Worm (Caenorhabditis elegans) whole organism, L4 larva: ENCODE data around the gene hsp-4.
A peak's percentile ranks its signal among the peaks of the same experiment; 100 is the strongest.

Experiments used
- D1046.2 ChIP-seq: fragments of 200-800 bp; sonication (Bioruptor generic); IDR thresholded peaks from 2 replicates; pipeline ENCODE4 v1.3.6; 2022; ENCODE audit warnings: missing genetic modification characterization, missing compliant biosample characterization
- T26A8.4 ChIP-seq: fragments of 200-800 bp; sonication (Bioruptor generic); IDR thresholded peaks from 2 replicates; pipeline ENCODE4 v1.3.6; 2022; ENCODE audit warnings: missing genetic modification characterization, missing compliant biosample characterization
- Y75B8A.6 ChIP-seq: fragments of 200-800 bp; sonication (Bioruptor generic); IDR thresholded peaks from 2 replicates; pipeline ENCODE4 v1.3.6; 2022; ENCODE audit warnings: missing genetic modification reagents, missing genetic modification characterization, missing compliant biosample characterization
- ZK337.2 ChIP-seq: fragments of 200-800 bp; sonication (Bioruptor generic); IDR thresholded peaks from 2 replicates; pipeline ENCODE4 v1.3.6; 2022; ENCODE audit warnings: missing genetic modification reagents, missing genetic modification characterization, missing compliant biosample characterization
- aha-1 ChIP-seq: fragments of 150-350 bp; peaks from one replicate; lab custom pipeline; 2014; ENCODE audit warnings: missing biosample characterization, missing genetic modification characterization
- ceh-20 ChIP-seq: fragments of 200-800 bp; sonication (Bioruptor generic); IDR thresholded peaks from 2 replicates; pipeline ENCODE4 v1.3.6; 2022; ENCODE audit warnings: missing genetic modification reagents, missing genetic modification characterization, missing compliant biosample characterization
- ctbp-1 ChIP-seq: fragments of 200-800 bp; sonication (Bioruptor generic); IDR thresholded peaks from 2 replicates; pipeline ENCODE4 v1.3.6; 2022; ENCODE audit warnings: missing genetic modification reagents, missing genetic modification characterization, missing compliant biosample characterization
- daf-12 ChIP-seq: fragments of 150-350 bp; optimal IDR thresholded peaks from 2 replicates; lab custom pipeline; 2014; ENCODE audit warnings: missing biosample characterization, missing genetic modification reagents, missing genetic modification characterization
- daf-16 ChIP-seq, 3 experiments: sonication (generic microtip); optimal IDR thresholded peaks; 2 replicates each; lab custom pipeline; 2016 to 2017; ENCODE audit warnings: missing genetic modification characterization in 3 of 3, missing genetic modification reagents in 3 of 3, mild to moderate bottlenecking in 2 of 3, missing compliant biosample characterization in 2 of 3, missing biosample characterization in 1 of 3, moderate library complexity in 1 of 3
- dmd-6 ChIP-seq: fragments of 200-800 bp; sonication (Bioruptor generic); IDR thresholded peaks from 2 replicates; pipeline ENCODE4 v1.3.6; 2022; ENCODE audit warnings: missing genetic modification reagents, missing genetic modification characterization, missing compliant biosample characterization
- dmd-8 ChIP-seq: fragments of 200-800 bp; sonication (Bioruptor generic); IDR thresholded peaks from 2 replicates; pipeline ENCODE4 v1.3.6; 2022; ENCODE audit warnings: missing genetic modification characterization, missing compliant biosample characterization
- dmd-9 ChIP-seq: fragments of 200-800 bp; sonication (Bioruptor generic); IDR thresholded peaks from 2 replicates; pipeline ENCODE4 v1.3.6; 2022; ENCODE audit warnings: missing genetic modification reagents, missing genetic modification characterization, missing compliant biosample characterization
- duxl-1 ChIP-seq: sonication (generic microtip); optimal IDR thresholded peaks from 2 replicates; lab custom pipeline; 2016; ENCODE audit warnings: mild to moderate bottlenecking, missing genetic modification characterization, moderate library complexity, missing compliant biosample characterization; ENCODE audit not compliant: poor library complexity
- dve-1 ChIP-seq: sonication (generic microtip); optimal IDR thresholded peaks from 2 replicates; lab custom pipeline; 2017; ENCODE audit warnings: antibody characterized with exemption, mild to moderate bottlenecking, missing genetic modification characterization, missing compliant biosample characterization; ENCODE audit not compliant: insufficient read depth
- egl-43 ChIP-seq: fragments of 200-800 bp; sonication (Bioruptor generic); IDR thresholded peaks from 2 replicates; pipeline ENCODE4 v1.3.6; 2022; ENCODE audit warnings: missing genetic modification reagents, missing genetic modification characterization, missing compliant biosample characterization
- hif-1 ChIP-seq, 2 experiments: sonication (generic microtip); optimal IDR thresholded peaks; 2 replicates each; lab custom pipeline; 2016 to 2017; ENCODE audit warnings: missing compliant biosample characterization in 2 of 2, missing genetic modification characterization in 2 of 2, missing genetic modification reagents in 2 of 2, missing genotype in 2 of 2, mild to moderate bottlenecking in 1 of 2
- hlh-11 ChIP-seq: fragments of 200-800 bp; sonication (Bioruptor generic); optimal IDR thresholded peaks from 2 replicates; lab custom pipeline; 2018; ENCODE audit warnings: mild to moderate bottlenecking, missing genetic modification characterization, missing compliant biosample characterization
- hlh-30 ChIP-seq: sonication (generic microtip); optimal IDR thresholded peaks from 2 replicates; lab custom pipeline; 2017; ENCODE audit warnings: antibody characterized with exemption, mild to moderate bottlenecking, missing genetic modification characterization, missing compliant biosample characterization; ENCODE audit not compliant: insufficient read depth
- lim-7 ChIP-seq: fragments of 200-800 bp; sonication (Bioruptor generic); IDR thresholded peaks from 2 replicates; pipeline ENCODE4 v1.3.6; 2022; ENCODE audit warnings: missing genetic modification characterization, missing compliant biosample characterization
- lin-29 ChIP-seq: fragments of 200-800 bp; sonication (Bioruptor generic); IDR thresholded peaks from 2 replicates; pipeline ENCODE4 v1.3.6; 2022; ENCODE audit warnings: missing genetic modification reagents, missing genetic modification characterization, missing compliant biosample characterization
- lin-39 ChIP-seq: fragments of 150-350 bp; optimal IDR thresholded peaks from 2 replicates; lab custom pipeline; 2014; ENCODE audit warnings: missing biosample characterization, missing genetic modification reagents, missing genetic modification characterization
- lsy-2 ChIP-seq, 2 experiments: fragments of 150-350 bp in 1 of 2; sonication (generic microtip) in 1 of 2; optimal IDR thresholded peaks; 2 replicates each; lab custom pipeline; 2014 to 2017; ENCODE audit warnings: missing biosample characterization in 2 of 2, missing genetic modification characterization in 2 of 2
- madf-9 ChIP-seq: fragments of 200-800 bp; sonication (Bioruptor generic); conservative IDR thresholded peaks from 2 replicates; pipeline ENCODE4 v1.3.6; 2022; ENCODE audit warnings: missing genetic modification reagents, missing genetic modification characterization, missing compliant biosample characterization
- mdl-1 ChIP-seq, 2 experiments: fragments of 150-350 bp in 1 of 2; sonication (generic microtip) in 1 of 2; optimal IDR thresholded peaks; 2 replicates each; lab custom pipeline; 2014 to 2017; ENCODE audit warnings: missing biosample characterization in 2 of 2, missing genetic modification characterization in 2 of 2
- mdt-29 ChIP-seq: fragments of 200-800 bp; sonication (Bioruptor generic); IDR thresholded peaks from 2 replicates; pipeline ENCODE4 v1.3.6; 2022; ENCODE audit warnings: missing genetic modification reagents, missing genetic modification characterization, missing compliant biosample characterization
- mep-1 ChIP-seq: fragments of 150-350 bp; sonication (generic microtip); optimal IDR thresholded peaks from 3 replicates; lab custom pipeline; 2014; ENCODE audit warnings: missing biosample characterization, missing genetic modification characterization
- mes-2 ChIP-seq: sonication (generic microtip); optimal IDR thresholded peaks from 2 replicates; lab custom pipeline; 2016; ENCODE audit warnings: missing genotype, mild to moderate bottlenecking, missing genetic modification characterization, missing compliant biosample characterization; ENCODE audit not compliant: poor library complexity, severe bottlenecking
- mxl-3 ChIP-seq: fragments of 200-800 bp; sonication (Bioruptor generic); optimal IDR thresholded peaks from 2 replicates; lab custom pipeline; 2018; ENCODE audit warnings: mild to moderate bottlenecking, missing genetic modification characterization, missing compliant biosample characterization
- nhr-10 ChIP-seq: fragments of 150-350 bp; optimal IDR thresholded peaks from 2 replicates; lab custom pipeline; 2014; ENCODE audit warnings: missing biosample characterization, missing genetic modification characterization
- nhr-11 ChIP-seq: fragments of 150-350 bp; optimal IDR thresholded peaks from 2 replicates; lab custom pipeline; 2014; ENCODE audit warnings: missing biosample characterization, missing genetic modification characterization
- nhr-28 ChIP-seq: fragments of 150-350 bp; optimal IDR thresholded peaks from 2 replicates; lab custom pipeline; 2014; ENCODE audit warnings: missing biosample characterization, missing genetic modification characterization
- sdz-12 ChIP-seq: fragments of 200-800 bp; sonication (Bioruptor generic); optimal IDR thresholded peaks from 2 replicates; lab custom pipeline; 2018; ENCODE audit warnings: mild to moderate bottlenecking, missing genetic modification characterization, missing compliant biosample characterization
- snpc-4 ChIP-seq: fragments of 150-350 bp; optimal IDR thresholded peaks from 2 replicates; lab custom pipeline; 2014; ENCODE audit warnings: missing biosample characterization, missing genetic modification characterization
- spr-1 ChIP-seq: sonication (generic microtip); optimal IDR thresholded peaks from 2 replicates; lab custom pipeline; 2016; ENCODE audit warnings: mild to moderate bottlenecking, missing genetic modification characterization, missing compliant biosample characterization
- tra-1 ChIP-seq: fragments of 200-800 bp; sonication (Bioruptor generic); IDR thresholded peaks from 2 replicates; pipeline ENCODE4 v1.3.6; 2022; ENCODE audit warnings: missing genetic modification reagents, missing genetic modification characterization, missing compliant biosample characterization
- unc-62 ChIP-seq, 3 experiments: fragments of 150-350 bp in 1 of 3; sonication (generic microtip); optimal IDR thresholded peaks in 2 of 3; peaks in 1 of 3; 1 replicate in 1 of 3; 2 replicates in 2 of 3; lab custom pipeline; 2014 to 2017; ENCODE audit warnings: missing biosample characterization in 3 of 3, missing genetic modification characterization in 3 of 3, missing genetic modification reagents in 3 of 3, missing genotype in 1 of 3

hsp-4 gene

ce11 chrII:7323925-7324324 lies 28.5 kb downstream of the hsp-4 start, which contains the start of gene F21D12.3:
Gene F21D12.3 (minus strand): TSS chrII:7324025.
- TF ChIP-seq madf-9 (GFP tag; lab: Robert Waterston, UW) (0 out of 2 replicates have a peak, but pooled peaks have one; percentile 50), ZK337.2 (no peak), mdt-29 (GFP tag; lab: Robert Waterston, UW) (no peak), mes-2 (tag; lab: Kevin White, UChicago) (peak; percentile 8), daf-12 (tag; lab: Kevin White, UChicago) (no peak), egl-43 (0 out of 2 replicates have a peak, but pooled peaks have one; percentile 8), snpc-4 (no peak), D1046.2 (no peak), lin-29 (no peak), T26A8.4 (GFP tag; lab: Robert Waterston, UW) (0 out of 2 replicates have a peak, but pooled peaks have one; percentile 17), dmd-8 (no peak), sdz-12 (GFP tag; lab: Kevin White, UChicago) (peak; percentile 16), nhr-10 (tag; lab: Kevin White, UChicago) (no peak), nhr-28 (no peak), Y75B8A.6 (GFP tag; lab: Robert Waterston, UW) (no peak), tra-1 (no peak), hlh-30 (tag; lab: Kevin White, UChicago) (peak; percentile 24), duxl-1 (tag; lab: Kevin White, UChicago) (no peak), lim-7 (GFP tag; lab: Robert Waterston, UW) (0 out of 2 replicates have a peak, but pooled peaks have one; percentile 19), dmd-6 (0 out of 2 replicates have a peak, but pooled peaks have one; percentile 12)

ce11 chrII:7323317-7323716 lies 29.1 kb downstream of the hsp-4 start:
- TF ChIP-seq daf-12 (tag; lab: Kevin White, UChicago) = no peak
- TF ChIP-seq nhr-11 (tag; lab: Kevin White, UChicago) = peak; percentile 85
- TF ChIP-seq unc-62 (GFP tag; optimal IDR thresholded peaks at IDR 0.05 in 1 of 2; lab: Kevin White, UChicago) = peak in 1 of 2 experiments; percentile 66
- TF ChIP-seq unc-62 (tag; optimal IDR thresholded peaks at IDR 0.05; lab: Kevin White, UChicago) = no peak
- TF ChIP-seq spr-1 = no peak
- no peak for TF ChIP-seq dmd-9 (GFP tag; lab: Robert Waterston, UW)
- no peak for TF ChIP-seq dve-1 (tag; lab: Kevin White, UChicago)
- TF ChIP-seq hif-1 (tag; optimal IDR thresholded peaks at IDR 0.05; lab: Kevin White, UChicago) = peak in 1 of 2 experiments; percentile 21
- TF ChIP-seq Y75B8A.6 (GFP tag; lab: Robert Waterston, UW) = no peak
- TF ChIP-seq lin-39 (tag; lab: Kevin White, UChicago) = peak; percentile 25
- TF ChIP-seq ceh-20 (GFP tag; lab: Robert Waterston, UW) = peak; percentile 38; the same call in 1 of the 2 replicates
- TF ChIP-seq mxl-3 (GFP tag; lab: Kevin White, UChicago) = no peak
- TF ChIP-seq dmd-8 = 0 out of 2 replicates have a peak, but pooled peaks have one; percentile 43
- peak in 1 of 2 experiments; percentile 20 for TF ChIP-seq mdl-1 (tag; optimal IDR thresholded peaks at IDR 0.05; lab: Kevin White, UChicago)
- peak; percentile 75 for TF ChIP-seq hlh-11 (tag; lab: Kevin White, UChicago)
- peak; percentile 18 for TF ChIP-seq mep-1
- TF ChIP-seq ctbp-1 = peak; percentile 37; the same call in 1 of the 2 replicates
- peak; percentile 64 for TF ChIP-seq hlh-30 (tag; lab: Kevin White, UChicago)
- TF ChIP-seq daf-16 (GFP tag; optimal IDR thresholded peaks at IDR 0.05; lab: Kevin White, UChicago) = peak in 1 of 2 experiments; percentile 90
- no peak for TF ChIP-seq daf-16 (tag; optimal IDR thresholded peaks at IDR 0.05; lab: Kevin White, UChicago)
- TF ChIP-seq aha-1 (tag; lab: Kevin White, UChicago) = peak; percentile 99
- TF ChIP-seq lsy-2 (tag; optimal IDR thresholded peaks at IDR 0.05; lab: Kevin White, UChicago) = peak in 1 of 2 experiments; percentile 15
